Fruit fly (Drosophila melanogaster) whole organism, embryonic: ENCODE results near the gene CG42553.
A peak's percentile ranks its signal among the peaks of the same experiment; 100 is the strongest.

Experiments
- Blimp-1 ChIP-seq: fragments of 200-800 bp; sonication (Bioruptor generic); optimal IDR thresholded peaks from 3 replicates; lab custom pipeline; 2018; ENCODE audit warnings: missing biosample characterization, missing genetic modification characterization, mild to moderate bottlenecking, moderate library complexity, missing genetic modification reagents
- C15 ChIP-seq: fragments of 200-800 bp; sonication (Bioruptor generic); IDR thresholded peaks from 3 replicates; pipeline ENCODE4 v1.3.6; 2022; ENCODE audit warnings: missing biosample characterization, missing genetic modification characterization
- CG10147 ChIP-seq: fragments of 200-800 bp; sonication (Bioruptor generic); optimal IDR thresholded peaks from 2 replicates; lab custom pipeline; 2019; ENCODE audit warnings: missing biosample characterization, mild to moderate bottlenecking, missing genetic modification characterization, moderate library complexity
- CG12659 ChIP-seq: fragments of 200-800 bp; sonication (Bioruptor generic); optimal IDR thresholded peaks from 3 replicates; lab custom pipeline; 2017; ENCODE audit warnings: mild to moderate bottlenecking, missing biosample characterization, missing genetic modification reagents, missing genetic modification characterization
- CG15601 ChIP-seq: fragments of 200-800 bp; sonication (Bioruptor generic); optimal IDR thresholded peaks from 3 replicates; lab custom pipeline; 2019; ENCODE audit warnings: missing biosample characterization, mild to moderate bottlenecking, missing genetic modification characterization, moderate library complexity
- CG16863 ChIP-seq: fragments of 200-800 bp; sonication (Bioruptor generic); optimal IDR thresholded peaks from 3 replicates; lab custom pipeline; 2016; ENCODE audit warnings: missing biosample characterization, missing genetic modification characterization
- CG17385 ChIP-seq: fragments of 200-800 bp; sonication (Bioruptor generic); optimal IDR thresholded peaks from 3 replicates; lab custom pipeline; 2018; ENCODE audit warnings: missing biosample characterization, mild to moderate bottlenecking, missing genetic modification characterization
- CG17829 ChIP-seq: fragments of 200-800 bp; optimal IDR thresholded peaks from 2 replicates; lab custom pipeline; 2019; ENCODE audit warnings: missing biosample characterization, mild to moderate bottlenecking, missing genetic modification characterization, moderate library complexity
- CG18011 ChIP-seq: fragments of 200-800 bp; sonication (Bioruptor generic); optimal IDR thresholded peaks from 2 replicates; lab custom pipeline; 2017; ENCODE audit warnings: missing biosample characterization, missing genetic modification characterization, mild to moderate bottlenecking, moderate library complexity, missing genotype
- CG18262 ChIP-seq: fragments of 200-800 bp; optimal IDR thresholded peaks from 3 replicates; lab custom pipeline; 2019; ENCODE audit warnings: missing biosample characterization, mild to moderate bottlenecking, missing genetic modification characterization, moderate library complexity
- CG2199 ChIP-seq: fragments of 200-800 bp; sonication (Bioruptor generic); IDR thresholded peaks from 3 replicates; pipeline ENCODE4 v1.3.6; 2022; ENCODE audit warnings: missing biosample characterization, missing genetic modification characterization
- CG2678 ChIP-seq: fragments of 200-800 bp; sonication (Bioruptor generic); optimal IDR thresholded peaks from 3 replicates; lab custom pipeline; 2019; ENCODE audit warnings: missing biosample characterization, mild to moderate bottlenecking, missing genetic modification characterization, moderate library complexity
- CG30403 ChIP-seq: fragments of 200-800 bp; sonication (Bioruptor generic); optimal IDR thresholded peaks from 3 replicates; lab custom pipeline; 2016; ENCODE audit warnings: missing biosample characterization, missing genetic modification characterization
- CG31365 ChIP-seq: fragments of 200-800 bp; sonication (Bioruptor generic); optimal IDR thresholded peaks from 2 replicates; lab custom pipeline; 2018; ENCODE audit warnings: missing biosample characterization, mild to moderate bottlenecking, missing genetic modification characterization
- CG3407 ChIP-seq: fragments of 200-800 bp; sonication (Bioruptor generic); optimal IDR thresholded peaks from 2 replicates; lab custom pipeline; 2018; ENCODE audit warnings: missing biosample characterization, mild to moderate bottlenecking, missing genetic modification characterization
- CG42726 ChIP-seq: fragments of 200-800 bp; sonication (Bioruptor generic); IDR thresholded peaks from 2 replicates; pipeline ENCODE4 v1.3.6; 2022; ENCODE audit warnings: missing biosample characterization, missing genetic modification characterization; ENCODE audit not compliant: partially characterized antibody
- CG4424 ChIP-seq: fragments of 200-800 bp; sonication (Bioruptor generic); optimal IDR thresholded peaks from 3 replicates; lab custom pipeline; 2016; ENCODE audit warnings: missing biosample characterization, missing genetic modification characterization
- CG4820 ChIP-seq: fragments of 200-800 bp; sonication (Bioruptor generic); optimal IDR thresholded peaks from 3 replicates; lab custom pipeline; 2016; ENCODE audit warnings: missing biosample characterization, missing genetic modification characterization
- CG5953 ChIP-seq: fragments of 200-800 bp; sonication (Bioruptor generic); IDR thresholded peaks from 2 replicates; pipeline ENCODE4 v1.3.6; 2022; ENCODE audit warnings: missing biosample characterization, missing genetic modification characterization
- CG6689 ChIP-seq: fragments of 200-800 bp; sonication (Bioruptor generic); IDR thresholded peaks from 2 replicates; pipeline ENCODE4 v1.3.6; 2022; ENCODE audit warnings: missing biosample characterization, missing genetic modification characterization
- CG8388 ChIP-seq: fragments of 200-800 bp; sonication (Bioruptor generic); optimal IDR thresholded peaks from 2 replicates; lab custom pipeline; 2019; ENCODE audit warnings: missing biosample characterization, mild to moderate bottlenecking, missing genetic modification characterization, moderate library complexity
- D19A ChIP-seq: fragments of 200-800 bp; optimal IDR thresholded peaks from 3 replicates; lab custom pipeline; 2019; ENCODE audit warnings: missing biosample characterization, mild to moderate bottlenecking, missing genetic modification characterization, moderate library complexity
- Dad ChIP-seq: fragments of 200-800 bp; sonication (Bioruptor generic); optimal IDR thresholded peaks from 3 replicates; lab custom pipeline; 2016; ENCODE audit warnings: missing biosample characterization, missing genetic modification characterization
- Dll ChIP-seq: fragments of 200-800 bp; sonication (Bioruptor generic); IDR thresholded peaks from 4 replicates; pipeline ENCODE4 v1.3.6; 2022; ENCODE audit warnings: missing biosample characterization, missing genetic modification characterization; ENCODE audit not compliant: partially characterized antibody
- Drgx ChIP-seq: fragments of 200-800 bp; sonication (Bioruptor generic); IDR thresholded peaks from 2 replicates; pipeline ENCODE4 v1.3.6; 2022; ENCODE audit warnings: missing biosample characterization, missing genetic modification characterization
- NC2β ChIP-seq: fragments of 200-800 bp; sonication (Bioruptor generic); optimal IDR thresholded peaks from 2 replicates; lab custom pipeline; 2016; ENCODE audit warnings: missing biosample characterization, missing genetic modification characterization
- Nf-YA ChIP-seq: fragments of 200-800 bp; sonication (Bioruptor generic); IDR thresholded peaks from 2 replicates; pipeline ENCODE4 v1.3.6; 2022; ENCODE audit warnings: missing biosample characterization, missing genetic modification characterization
- Nf-YB ChIP-seq: fragments of 200-800 bp; sonication (Bioruptor generic); optimal IDR thresholded peaks from 3 replicates; lab custom pipeline; 2019; ENCODE audit warnings: missing biosample characterization, mild to moderate bottlenecking, missing genetic modification characterization, moderate library complexity
- Rx ChIP-seq: fragments of 200-800 bp; sonication (Bioruptor generic); IDR thresholded peaks from 2 replicates; pipeline ENCODE4 v1.3.6; 2022; ENCODE audit warnings: missing biosample characterization, missing genetic modification characterization
- Side ChIP-seq: fragments of 200-800 bp; sonication (Bioruptor generic); optimal IDR thresholded peaks from 2 replicates; lab custom pipeline; 2016; ENCODE audit warnings: missing biosample characterization, missing genetic modification characterization
- Sox100B ChIP-seq: fragments of 200-800 bp; sonication (Bioruptor generic); optimal IDR thresholded peaks from 3 replicates; lab custom pipeline; 2018; ENCODE audit warnings: missing biosample characterization, mild to moderate bottlenecking, missing genetic modification characterization
- Xbp1 ChIP-seq: fragments of 200-800 bp; sonication (Bioruptor generic); optimal IDR thresholded peaks from 3 replicates; lab custom pipeline; 2016; ENCODE audit warnings: missing biosample characterization, mild to moderate bottlenecking, missing genetic modification characterization
- Xrp1 ChIP-seq: fragments of 200-800 bp; sonication (Bioruptor generic); IDR thresholded peaks from 2 replicates; pipeline ENCODE4 v1.3.6; 2022; ENCODE audit warnings: missing biosample characterization, missing genetic modification characterization
- ac ChIP-seq: fragments of 200-800 bp; sonication (Bioruptor generic); optimal IDR thresholded peaks from 3 replicates; lab custom pipeline; 2017; ENCODE audit warnings: missing biosample characterization, mild to moderate bottlenecking, missing genetic modification characterization
- bsh ChIP-seq, 2 experiments: fragments of 200-800 bp; sonication (Bioruptor generic); optimal IDR thresholded peaks; 2 replicates each; lab custom pipeline; 2017 to 2018; ENCODE audit warnings: mild to moderate bottlenecking in 2 of 2, missing biosample characterization in 2 of 2, missing genetic modification characterization in 2 of 2, moderate library complexity in 1 of 2
- btn ChIP-seq: fragments of 200-800 bp; sonication (Bioruptor generic); optimal IDR thresholded peaks from 2 replicates; lab custom pipeline; 2016; ENCODE audit warnings: missing biosample characterization, missing genetic modification characterization
- fd102C ChIP-seq: fragments of 200-800 bp; sonication (Bioruptor generic); optimal IDR thresholded peaks from 2 replicates; lab custom pipeline; 2018; ENCODE audit warnings: missing biosample characterization, mild to moderate bottlenecking, missing genetic modification characterization, moderate library complexity
- fd64A ChIP-seq: fragments of 200-800 bp; sonication (Bioruptor generic); optimal IDR thresholded peaks from 3 replicates; lab custom pipeline; 2018; ENCODE audit warnings: missing biosample characterization, mild to moderate bottlenecking, missing genetic modification characterization
- ftz-f1 ChIP-seq: fragments of 200-800 bp; sonication (Bioruptor generic); optimal IDR thresholded peaks from 2 replicates; lab custom pipeline; 2016; ENCODE audit warnings: missing biosample characterization, missing genetic modification characterization
- hkb ChIP-seq, 2 experiments: fragments of 200-800 bp in 1 of 2; fragments of >200 bp in 1 of 2; sonication (Bioruptor generic) in 1 of 2; IDR thresholded peaks in 1 of 2; optimal IDR thresholded peaks in 1 of 2; 2 replicates each; pipeline versions ENCODE4 v1.3.6 to Lab custom; 2017 to 2022; ENCODE audit warnings: missing biosample characterization in 1 of 2, missing genetic modification characterization in 1 of 2
- lbe ChIP-seq: fragments of 200-800 bp; sonication (Bioruptor generic); optimal IDR thresholded peaks from 2 replicates; lab custom pipeline; 2016; ENCODE audit warnings: missing biosample characterization, mild to moderate bottlenecking, missing genetic modification characterization
- mld ChIP-seq: fragments of 200-800 bp; sonication (Bioruptor generic); IDR thresholded peaks from 3 replicates; pipeline ENCODE4 v1.3.6; 2022; ENCODE audit warnings: missing biosample characterization, missing genetic modification characterization; ENCODE audit not compliant: partially characterized antibody
- nerfin-1 ChIP-seq: fragments of 200-800 bp; sonication (Bioruptor generic); optimal IDR thresholded peaks from 3 replicates; lab custom pipeline; 2019; ENCODE audit warnings: missing biosample characterization, mild to moderate bottlenecking, missing genetic modification characterization, moderate library complexity
- nom ChIP-seq: fragments of 200-800 bp; sonication (Bioruptor generic); optimal IDR thresholded peaks from 2 replicates; lab custom pipeline; 2017; ENCODE audit warnings: missing biosample characterization, missing genetic modification characterization, mild to moderate bottlenecking, moderate library complexity, missing genetic modification reagents
- row ChIP-seq: fragments of 200-800 bp; sonication (Bioruptor generic); IDR thresholded peaks from 3 replicates; pipeline ENCODE4 v1.3.6; 2022; ENCODE audit warnings: missing biosample characterization, missing genetic modification characterization
- sens ChIP-seq: fragments of 200-800 bp; sonication (Bioruptor generic); peaks from one replicate; lab custom pipeline; 2016; ENCODE audit warnings: missing biosample characterization, missing genetic modification characterization
- tin ChIP-seq: fragments of 200-800 bp; sonication (Bioruptor generic); optimal IDR thresholded peaks from 3 replicates; lab custom pipeline; 2016; ENCODE audit warnings: missing biosample characterization, missing genetic modification characterization

Gene CG42553

dm6 chr3L:822619-823018 is 11.3 kb upstream of the CG42553 start:
- TF ChIP-seq Drgx = peak; percentile 58
- peak; percentile 17 for TF ChIP-seq nom (GFP tag; lab: Kevin White, UChicago)
- TF ChIP-seq bsh (GFP tag; optimal IDR thresholded peaks at IDR 0.05; lab: Kevin White, UChicago) = peak in 1 of 2 experiments; percentile 9
- peak; percentile 42 for TF ChIP-seq lbe (GFP tag; lab: Kevin White, UChicago)
- TF ChIP-seq sens (GFP tag; lab: Kevin White, UChicago) = peak; percentile 57
- TF ChIP-seq CG12659 = no peak
- 0 out of 3 replicates have a peak, but pooled peaks have one; percentile 10 for TF ChIP-seq row (GFP tag; lab: Robert Waterston, UW)
- no peak for TF ChIP-seq hkb (optimal IDR thresholded peaks at IDR 0.05; lab: Kevin White, UChicago)
- no peak for TF ChIP-seq hkb (GFP tag; IDR thresholded peaks at IDR 0.05; lab: Robert Waterston, UW)

dm6 chr3L:823597-823996 is 10.3 kb upstream of the CG42553 start:
- no peak for TF ChIP-seq CG31365 (tag; lab: Kevin White, UChicago)
- TF ChIP-seq NC2β (GFP tag; lab: Kevin White, UChicago) = no peak
- no peak for TF ChIP-seq ac (GFP tag; lab: Kevin White, UChicago)
- TF ChIP-seq CG18011 (GFP tag; lab: Kevin White, UChicago) = no peak
- TF ChIP-seq Xrp1 = no peak
- no peak for TF ChIP-seq CG4820 (GFP tag; lab: Kevin White, UChicago)
- no peak for TF ChIP-seq fd64A (GFP tag; lab: Kevin White, UChicago)
- 0 out of 2 replicates have a peak, but pooled peaks have one; percentile 27 for TF ChIP-seq Nf-YA
- TF ChIP-seq, all 482 proteins: peak for 1

- TF ChIP-seq CG4424 (GFP tag; lab: Kevin White, UChicago) (peak; percentile 39), Side (no peak), Rx (GFP tag; lab: Robert Waterston, UW) (0 out of 2 replicates have a peak, but pooled peaks have one; percentile 16), Xbp1 (GFP tag; lab: Kevin White, UChicago) (peak; percentile 12), CG2678 (peak; percentile 51), Dad (GFP tag; lab: Kevin White, UChicago) (peak; percentile 3), CG18262 (tag; lab: Kevin White, UChicago) (peak; percentile 46), CG10147 (GFP tag; lab: Kevin White, UChicago) (peak; percentile 23), CG6689 (GFP tag; lab: Robert Waterston, UW) (0 out of 2 replicates have a peak, but pooled peaks have one; percentile 25), Nf-YB (GFP tag; lab: Kevin White, UChicago) (no peak), CG15601 (tag; lab: Kevin White, UChicago) (peak; percentile 3), CG17829 (tag; lab: Kevin White, UChicago) (peak; percentile 40), fd102C (GFP tag; lab: Kevin White, UChicago) (no peak), nerfin-1 (tag; lab: Kevin White, UChicago) (peak; percentile 38), CG16863 (GFP tag; lab: Kevin White, UChicago) (no peak), CG3407 (peak; percentile 4), CG2199 (GFP tag; lab: Robert Waterston, UW) (no peak), CG5953 (GFP tag; lab: Robert Waterston, UW) (0 out of 2 replicates have a peak, but pooled peaks have one; percentile 22), D19A (tag; lab: Kevin White, UChicago) (no peak), Sox100B (GFP tag; lab: Kevin White, UChicago) (no peak), ftz-f1 (GFP tag; lab: Kevin White, UChicago) (no peak), Dll (GFP tag; lab: Robert Waterston, UW) (no peak), CG42726 (GFP tag; lab: Robert Waterston, UW) (no peak), C15 (GFP tag; lab: Robert Waterston, UW) (no peak), mld (GFP tag; lab: Robert Waterston, UW) (no peak), CG8388 (GFP tag; lab: Kevin White, UChicago) (peak; percentile 29), tin (GFP tag; lab: Kevin White, UChicago) (peak; percentile 9), CG30403 (GFP tag; lab: Kevin White, UChicago) (peak; percentile 21), CG17385 (GFP tag; lab: Kevin White, UChicago) (peak; percentile 17), btn (GFP tag; lab: Kevin White, UChicago) (peak; percentile 50), Blimp-1 (peak; percentile 50)
These were observed 9.4 kb upstream of the CG42553 start for dm6 chr3L:824444-824843.
